Worm (Caenorhabditis elegans) whole organism, midembryonic: ENCODE data around the gene pgp-1.
A peak's percentile ranks its signal among the peaks of the same experiment; 100 is the strongest.
"Not testable (repeated sequence)": the region's sequence is repeated elsewhere in the genome, so short reads cannot be mapped to it uniquely, and the experiment has no call there.

Experiments
- T22C8.4 ChIP-seq: fragments of 200-800 bp; sonication (Bioruptor generic); IDR thresholded peaks from 2 replicates; pipeline ENCODE4 v1.3.6; 2022; ENCODE audit warnings: missing genetic modification characterization, missing compliant biosample characterization
- cog-1 ChIP-seq: sonication (generic microtip); optimal IDR thresholded peaks from 2 replicates; lab custom pipeline; 2016; ENCODE audit warnings: missing genetic modification characterization, missing compliant biosample characterization
- flt-1 ChIP-seq: fragments of 200-800 bp; sonication (Bioruptor generic); IDR thresholded peaks from 2 replicates; pipeline ENCODE4 v1.3.6; 2022; ENCODE audit warnings: missing genetic modification characterization, missing compliant biosample characterization
- klf-2 ChIP-seq: fragments of 200-800 bp; sonication (Bioruptor generic); conservative IDR thresholded peaks from 2 replicates; pipeline ENCODE4 v1.3.6; 2022; ENCODE audit warnings: missing genetic modification reagents, missing genetic modification characterization, missing compliant biosample characterization
- med-1 ChIP-seq: sonication (generic microtip); optimal IDR thresholded peaks from 2 replicates; lab custom pipeline; 2017; ENCODE audit warnings: missing genetic modification characterization, mild to moderate bottlenecking, missing compliant biosample characterization, antibody characterized with exemption, missing genetic modification reagents; ENCODE audit not compliant: insufficient read depth
- ref-1 ChIP-seq: fragments of 200-800 bp; sonication (Bioruptor generic); conservative IDR thresholded peaks from 2 replicates; pipeline ENCODE4 v1.3.6; 2022; ENCODE audit warnings: missing genetic modification reagents, missing genetic modification characterization, missing compliant biosample characterization
- tab-1 ChIP-seq: fragments of 200-800 bp; sonication (Bioruptor generic); IDR thresholded peaks from 2 replicates; pipeline ENCODE4 v1.3.6; 2022; ENCODE audit warnings: missing genetic modification characterization, missing compliant biosample characterization
- ztf-23 ChIP-seq: fragments of 200-800 bp; sonication (Bioruptor generic); IDR thresholded peaks from 2 replicates; pipeline ENCODE4 v1.3.6; 2022; ENCODE audit warnings: missing genetic modification reagents, missing genetic modification characterization, missing compliant biosample characterization
- ztf-29 ChIP-seq: fragments of 200-800 bp; sonication (Bioruptor generic); IDR thresholded peaks from 2 replicates; pipeline ENCODE4 v1.3.6; 2022; ENCODE audit warnings: missing genetic modification reagents, missing genetic modification characterization, missing compliant biosample characterization

pgp-1 gene

DNA sequence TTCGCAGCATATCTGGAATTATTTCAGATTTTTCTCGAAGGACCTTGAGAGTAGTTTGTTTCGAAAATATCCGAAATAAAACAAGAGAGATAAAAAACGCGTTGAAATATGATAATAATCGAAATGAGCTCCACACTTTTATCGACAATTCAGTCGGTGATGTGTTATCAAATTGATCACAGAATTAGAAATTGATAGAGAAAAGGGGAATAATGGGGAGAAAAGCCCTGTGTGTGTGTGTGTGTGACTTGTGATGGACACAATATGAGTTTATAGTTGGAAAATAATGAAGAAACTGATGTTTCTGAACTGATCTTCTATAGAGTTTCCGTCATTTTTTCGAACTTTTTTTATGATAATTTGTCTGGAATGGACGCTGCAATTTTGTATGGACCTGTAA, at the start of gene pgp-1:
TSS of gene pgp-1 (minus strand) at position 12 of the 400 bp plus-strand sequence.
- TF ChIP-seq flt-1 (GFP tag; lab: Robert Waterston, UW) (no peak), T22C8.4 (GFP tag; lab: Robert Waterston, UW) (no peak), ztf-29 (GFP tag; lab: Robert Waterston, UW) (no peak), med-1 (GFP tag; lab: Kevin White, UChicago) (no peak), ztf-23 (GFP tag; lab: Robert Waterston, UW) (no peak), klf-2 (GFP tag; lab: Robert Waterston, UW) (no peak), ref-1 (GFP tag; lab: Robert Waterston, UW) (no peak), cog-1 (tag; lab: Kevin White, UChicago) (no peak), tab-1 (GFP tag; lab: Robert Waterston, UW) (no peak)

DNA sequence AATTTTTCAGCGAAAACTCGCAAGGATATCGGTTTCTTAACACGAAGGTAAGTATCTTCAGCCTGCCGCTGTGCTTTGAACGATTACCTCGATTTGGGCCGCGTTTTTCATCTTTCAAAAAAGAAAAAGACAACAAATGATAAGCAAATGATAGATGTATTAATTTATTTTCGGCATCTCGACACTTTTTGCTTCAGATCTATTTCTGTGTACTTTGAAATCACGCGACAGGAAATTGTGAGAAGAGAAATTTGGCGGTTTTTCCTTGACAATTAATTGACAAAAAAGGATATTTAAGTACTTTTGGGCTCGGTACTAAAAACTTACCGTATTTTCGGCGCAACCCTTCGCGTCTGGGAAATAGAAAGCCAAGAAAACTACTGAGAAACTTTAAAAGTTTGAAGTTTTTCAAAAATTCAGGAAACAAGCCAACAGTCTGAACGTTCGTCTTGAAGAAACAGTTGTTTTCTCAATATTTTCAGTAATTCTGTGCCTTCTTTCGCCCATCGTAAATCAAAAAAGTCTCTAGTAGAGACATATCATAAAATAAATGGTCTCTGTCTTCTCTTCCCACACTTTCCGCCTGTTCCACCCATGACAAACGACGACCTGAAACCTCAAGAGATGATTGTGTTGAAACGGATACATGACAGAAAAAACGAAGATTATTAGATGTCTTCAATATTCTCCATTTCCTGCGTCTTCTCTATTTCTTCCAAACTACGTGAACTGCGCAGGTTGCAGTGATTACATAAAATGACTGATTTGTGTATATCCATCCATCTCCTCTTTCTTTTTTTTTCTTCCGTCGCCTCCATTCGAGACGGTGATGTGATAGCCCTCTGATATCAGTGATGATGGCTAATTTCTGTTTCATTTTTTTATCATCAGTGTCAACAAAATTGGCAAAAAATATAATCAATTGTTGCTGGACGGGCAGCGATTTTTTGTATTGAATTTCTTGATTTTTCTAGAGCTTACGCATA, 42.2 kb upstream of the pgp-1 start:
- TF ChIP-seq ref-1 (GFP tag; lab: Robert Waterston, UW) (no peak), ztf-23 (GFP tag; lab: Robert Waterston, UW) (no peak), med-1 (GFP tag; lab: Kevin White, UChicago) (no peak), ztf-29 (GFP tag; lab: Robert Waterston, UW) (no peak), T22C8.4 (GFP tag; lab: Robert Waterston, UW) (no peak), klf-2 (GFP tag; lab: Robert Waterston, UW) (no peak), cog-1 (tag; lab: Kevin White, UChicago) (no peak), tab-1 (GFP tag; lab: Robert Waterston, UW) (no peak), flt-1 (GFP tag; lab: Robert Waterston, UW) (no peak)

DNA sequence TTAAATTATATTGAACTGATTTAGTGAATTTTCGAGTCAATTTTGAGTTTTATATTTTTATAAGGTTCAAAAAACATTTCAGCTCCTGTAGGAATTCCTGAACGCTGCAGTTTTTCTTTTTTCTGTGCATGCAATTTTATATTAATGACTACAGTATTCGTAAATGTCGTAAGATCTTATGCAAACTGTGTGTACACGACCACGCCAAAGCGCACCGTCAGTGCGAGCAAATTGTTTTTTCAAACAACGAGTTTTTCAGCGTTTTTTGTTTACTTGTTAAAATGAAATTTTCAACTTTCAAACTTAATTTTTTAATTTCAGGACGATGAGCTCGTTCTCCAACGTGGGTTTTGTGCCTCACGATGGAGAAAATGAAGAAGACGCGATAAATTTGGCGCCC, 41.2 kb upstream of the pgp-1 start, which contains the start of gene vha-7:
TSS of gene vha-7 (plus strand) at position 326 of the 400 bp plus-strand sequence.
- TF ChIP-seq cog-1 (tag; lab: Kevin White, UChicago), result no peak
- TF ChIP-seq ztf-29 (GFP tag; lab: Robert Waterston, UW), result no peak
- no peak for TF ChIP-seq ref-1 (GFP tag; lab: Robert Waterston, UW)
- no peak for TF ChIP-seq flt-1 (GFP tag; lab: Robert Waterston, UW)
- no peak for TF ChIP-seq T22C8.4 (GFP tag; lab: Robert Waterston, UW)
- TF ChIP-seq klf-2 (GFP tag; lab: Robert Waterston, UW), result no peak
- TF ChIP-seq ztf-23 (GFP tag; lab: Robert Waterston, UW), result no peak
- TF ChIP-seq med-1 (GFP tag; lab: Kevin White, UChicago), result no peak
- no peak for TF ChIP-seq tab-1 (GFP tag; lab: Robert Waterston, UW)

DNA sequence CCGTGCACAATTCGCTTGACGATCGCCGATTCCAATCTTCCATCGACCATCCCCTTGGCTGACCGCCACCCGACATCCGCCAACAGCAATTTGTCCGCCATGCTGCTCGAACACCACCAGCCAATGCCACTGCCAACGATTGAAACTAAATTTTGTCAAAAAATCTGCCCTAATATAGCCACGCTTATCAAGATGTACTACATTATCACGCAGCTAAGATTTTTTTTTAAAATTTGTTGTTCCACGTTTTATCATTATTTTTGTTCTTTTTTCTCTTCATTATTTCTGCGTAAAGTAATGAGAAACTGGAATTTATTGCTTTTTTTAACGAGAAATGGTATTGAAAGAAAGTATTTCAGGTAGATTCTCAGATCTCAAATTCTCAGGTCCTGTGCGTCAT, 40.3 kb upstream of the pgp-1 start, which contains the start of gene C26H9A.3:
TSS of gene C26H9A.3 (minus strand) at position 101 of the 400 bp plus-strand sequence.
- not testable (repeated sequence) for TF ChIP-seq tab-1, T22C8.4, ref-1 (GFP tag; lab: Robert Waterston, UW)

DNA sequence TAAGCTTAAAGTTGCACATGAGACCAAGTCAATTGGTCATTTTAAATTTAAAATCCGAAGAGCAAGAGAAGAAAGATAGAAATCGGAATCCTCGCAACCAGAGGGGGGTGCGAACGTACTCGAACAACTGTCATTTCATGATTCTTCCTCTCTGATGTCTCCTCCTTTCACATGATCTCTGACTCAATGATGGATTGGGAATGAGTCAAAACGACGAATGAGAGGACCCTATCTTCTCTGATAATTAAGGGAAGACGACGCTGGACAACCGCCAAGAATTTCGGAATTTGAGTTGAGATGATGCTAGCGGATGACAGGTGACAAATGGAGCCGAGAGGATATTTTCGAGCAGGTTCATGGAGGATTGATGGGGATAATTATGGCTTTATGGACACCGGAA, 38.4 kb upstream of the pgp-1 start:
- TF ChIP-seq ztf-23 (GFP tag; lab: Robert Waterston, UW) (no peak), T22C8.4 (GFP tag; lab: Robert Waterston, UW) (no peak), med-1 (GFP tag; lab: Kevin White, UChicago) (no peak), cog-1 (tag; lab: Kevin White, UChicago) (no peak), ref-1 (GFP tag; lab: Robert Waterston, UW) (no peak), klf-2 (GFP tag; lab: Robert Waterston, UW) (no peak), flt-1 (GFP tag; lab: Robert Waterston, UW) (no peak), tab-1 (GFP tag; lab: Robert Waterston, UW) (no peak), ztf-29 (GFP tag; lab: Robert Waterston, UW) (no peak)

DNA sequence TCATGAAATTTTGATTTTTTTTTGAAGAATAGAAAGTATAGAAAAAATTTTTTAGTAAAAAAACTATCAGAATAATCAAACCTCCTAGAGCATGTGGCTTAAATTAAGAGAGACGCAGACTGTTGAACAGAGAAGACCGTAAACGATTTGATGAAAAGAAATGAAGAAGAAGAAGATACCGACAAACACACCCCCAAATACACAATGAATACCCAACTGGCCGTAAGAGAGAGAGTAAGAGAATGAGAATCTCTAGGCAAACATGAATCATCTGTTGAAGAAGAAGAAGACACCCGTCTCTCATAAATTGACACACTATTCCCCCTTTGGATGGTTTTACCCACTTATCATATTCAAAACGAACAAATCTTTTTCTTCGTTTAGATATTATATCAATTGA, 34.9 kb upstream of the pgp-1 start:
- no peak for TF ChIP-seq flt-1 (GFP tag; lab: Robert Waterston, UW)
- no peak for TF ChIP-seq klf-2 (GFP tag; lab: Robert Waterston, UW)
- TF ChIP-seq cog-1 (tag; lab: Kevin White, UChicago), result peak; percentile 45

DNA sequence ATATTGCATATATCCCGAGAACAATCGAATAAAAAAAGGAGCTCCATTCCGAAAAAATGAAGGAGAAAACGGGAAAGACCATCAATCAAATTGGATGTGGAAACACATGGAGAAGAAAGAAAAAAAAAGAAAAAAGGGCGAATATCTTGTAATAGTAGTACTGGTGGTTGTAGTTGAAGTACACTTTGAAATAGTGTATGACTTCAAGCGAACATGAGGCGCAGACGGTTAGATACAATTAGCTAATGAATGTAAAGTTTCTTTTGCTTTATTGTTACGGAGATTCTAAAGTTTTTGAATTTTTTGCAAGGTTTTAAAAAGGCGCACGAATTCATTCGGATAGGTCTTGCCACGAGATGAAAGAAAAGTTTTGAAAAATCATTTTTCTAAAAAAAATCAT, 33.5 kb upstream of the pgp-1 start:
- TF ChIP-seq ztf-23 (GFP tag; lab: Robert Waterston, UW), result no peak
- no peak for TF ChIP-seq cog-1 (tag; lab: Kevin White, UChicago)
- TF ChIP-seq T22C8.4 (GFP tag; lab: Robert Waterston, UW), result no peak
- TF ChIP-seq tab-1 (GFP tag; lab: Robert Waterston, UW), result no peak
- no peak for TF ChIP-seq ref-1 (GFP tag; lab: Robert Waterston, UW)
- no peak for TF ChIP-seq ztf-29 (GFP tag; lab: Robert Waterston, UW)
- no peak for TF ChIP-seq flt-1 (GFP tag; lab: Robert Waterston, UW)
- no peak for TF ChIP-seq klf-2 (GFP tag; lab: Robert Waterston, UW)
- no peak for TF ChIP-seq med-1 (GFP tag; lab: Kevin White, UChicago)

DNA sequence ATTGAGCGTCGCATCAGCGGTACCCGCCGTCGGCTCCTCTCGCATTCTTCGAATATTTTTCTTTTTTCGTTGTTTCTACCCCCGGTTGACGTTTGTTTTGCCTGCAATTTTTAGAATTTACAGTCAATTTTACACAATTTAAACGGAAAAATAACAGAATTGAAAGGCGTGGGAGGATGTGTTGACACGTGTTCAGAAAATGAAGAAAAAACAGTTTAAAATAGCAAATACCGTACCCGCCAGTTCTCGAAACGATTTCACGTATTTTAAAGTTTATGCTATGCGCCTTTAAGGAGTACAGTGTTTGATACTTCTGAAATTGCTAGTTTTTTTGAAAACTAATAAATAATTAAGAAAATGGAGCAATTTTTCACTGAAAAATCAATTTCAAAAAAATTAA, 32.0 kb upstream of the pgp-1 start, which contains the start of gene ark-1:
TSS of gene ark-1 (minus strand) at position 101 of the 400 bp plus-strand sequence.
- TF ChIP-seq klf-2 (GFP tag; lab: Robert Waterston, UW) (no peak), flt-1 (GFP tag; lab: Robert Waterston, UW) (no peak), cog-1 (tag; lab: Kevin White, UChicago) (no peak), med-1 (GFP tag; lab: Kevin White, UChicago) (no peak), ref-1 (GFP tag; lab: Robert Waterston, UW) (no peak), ztf-23 (GFP tag; lab: Robert Waterston, UW) (no peak), ztf-29 (GFP tag; lab: Robert Waterston, UW) (no peak), tab-1 (GFP tag; lab: Robert Waterston, UW) (no peak), T22C8.4 (GFP tag; lab: Robert Waterston, UW) (no peak)
